Fruit fly (Drosophila melanogaster) whole organism, prepupa: ENCODE results near the gene CG13930.

Experiments used
- Blimp-1 ChIP-seq: fragments of 200-800 bp; sonication (Bioruptor generic); optimal IDR thresholded peaks from 3 replicates; lab custom pipeline; 2017; ENCODE audit warnings: missing biosample characterization, missing genetic modification characterization, mild to moderate bottlenecking, moderate library complexity, missing genetic modification reagents
- CG10631 ChIP-seq: fragments of 200-800 bp; sonication (Bioruptor generic); optimal IDR thresholded peaks from 2 replicates; lab custom pipeline; 2016; ENCODE audit warnings: missing biosample characterization, missing genetic modification characterization
- CG10669 ChIP-seq: fragments of 200-800 bp; sonication (Bioruptor generic); optimal IDR thresholded peaks from 3 replicates; lab custom pipeline; 2018; ENCODE audit warnings: missing biosample characterization, mild to moderate bottlenecking, missing genetic modification characterization, moderate library complexity
- CG11294 ChIP-seq: fragments of 200-800 bp; sonication (Bioruptor generic); IDR thresholded peaks from 2 replicates; pipeline ENCODE4 v1.3.6; 2022; ENCODE audit warnings: missing biosample characterization, missing genetic modification characterization
- CG11762 ChIP-seq: fragments of 200-800 bp; sonication (Bioruptor generic); optimal IDR thresholded peaks from 3 replicates; lab custom pipeline; 2016; ENCODE audit warnings: missing biosample characterization, missing genetic modification characterization; ENCODE audit not compliant: insufficient read depth
- CG15336 ChIP-seq: fragments of 200-800 bp; sonication (Bioruptor generic); IDR thresholded peaks from 2 replicates; pipeline ENCODE4 v1.3.6; 2022; ENCODE audit warnings: missing biosample characterization, missing genetic modification characterization
- CG16779 ChIP-seq: fragments of 200-800 bp; sonication (Bioruptor generic); optimal IDR thresholded peaks from 3 replicates; lab custom pipeline; 2017; ENCODE audit warnings: missing biosample characterization, mild to moderate bottlenecking, missing genetic modification characterization
- CG3032 ChIP-seq: fragments of 200-800 bp; optimal IDR thresholded peaks from 2 replicates; lab custom pipeline; 2019; ENCODE audit warnings: missing biosample characterization, mild to moderate bottlenecking, missing genetic modification characterization, moderate library complexity
- CG31627 ChIP-seq: fragments of 200-800 bp; sonication (Bioruptor generic); optimal IDR thresholded peaks from 3 replicates; lab custom pipeline; 2016; ENCODE audit warnings: missing biosample characterization, missing genetic modification characterization
- CG34406 ChIP-seq: fragments of 200-800 bp; sonication (Bioruptor generic); optimal IDR thresholded peaks from 3 replicates; lab custom pipeline; 2016; ENCODE audit warnings: missing biosample characterization, missing genetic modification characterization
- CG3919 ChIP-seq: fragments of 200-800 bp; sonication (Bioruptor generic); optimal IDR thresholded peaks from 3 replicates; lab custom pipeline; 2016; ENCODE audit warnings: missing biosample characterization, missing genetic modification characterization
- CG4318 ChIP-seq: fragments of 200-800 bp; sonication (Bioruptor generic); optimal IDR thresholded peaks from 3 replicates; lab custom pipeline; 2017; ENCODE audit warnings: missing biosample characterization, mild to moderate bottlenecking, missing genetic modification characterization
- CG6163 ChIP-seq: fragments of 200-800 bp; sonication (Bioruptor generic); IDR thresholded peaks from 3 replicates; pipeline ENCODE4 v1.3.6; 2022; ENCODE audit warnings: missing biosample characterization, missing genetic modification characterization
- CG6276 ChIP-seq: fragments of 200-800 bp; sonication (Bioruptor generic); optimal IDR thresholded peaks from 2 replicates; lab custom pipeline; 2017; ENCODE audit warnings: missing biosample characterization, mild to moderate bottlenecking, missing genetic modification characterization
- CG6854 ChIP-seq: fragments of 200-800 bp; sonication (Bioruptor generic); optimal IDR thresholded peaks from 2 replicates; lab custom pipeline; 2017; ENCODE audit warnings: missing biosample characterization, mild to moderate bottlenecking, missing genetic modification characterization
- CG7368 ChIP-seq: fragments of 200-800 bp; sonication (Bioruptor generic); optimal IDR thresholded peaks from 3 replicates; lab custom pipeline; 2016; ENCODE audit warnings: missing biosample characterization, missing genetic modification characterization
- CG8119 ChIP-seq: fragments of 200-800 bp; sonication (Bioruptor generic); IDR thresholded peaks from 3 replicates; pipeline ENCODE4 v1.3.6; 2022; ENCODE audit warnings: missing biosample characterization, missing genetic modification characterization
- CG8319 ChIP-seq: fragments of 200-800 bp; sonication (Bioruptor generic); optimal IDR thresholded peaks from 3 replicates; lab custom pipeline; 2016; ENCODE audit warnings: missing biosample characterization, missing genetic modification characterization
- CG8632 ChIP-seq: fragments of 200-800 bp; sonication (Bioruptor generic); optimal IDR thresholded peaks from 3 replicates; lab custom pipeline; 2016; ENCODE audit warnings: missing biosample characterization, missing genetic modification characterization
- Ets21C ChIP-seq: fragments of 200-800 bp; sonication (Bioruptor generic); optimal IDR thresholded peaks from 3 replicates; lab custom pipeline; 2016; ENCODE audit warnings: missing biosample characterization, missing genetic modification characterization
- Gug ChIP-seq: fragments of 200-800 bp; sonication (Bioruptor generic); IDR thresholded peaks from 2 replicates; pipeline ENCODE4 v1.3.6; 2022; ENCODE audit warnings: missing biosample characterization, missing genetic modification characterization
- Hr38 ChIP-seq: sonication (Bioruptor generic); optimal IDR thresholded peaks from 2 replicates; lab custom pipeline; 2016; ENCODE audit warnings: missing biosample characterization, missing genetic modification characterization
- Lpt ChIP-seq: fragments of 200-800 bp; sonication (Bioruptor generic); optimal IDR thresholded peaks from 3 replicates; lab custom pipeline; 2016; ENCODE audit warnings: missing biosample characterization, missing genetic modification characterization
- Met ChIP-seq: fragments of 200-800 bp; sonication (Bioruptor generic); optimal IDR thresholded peaks from 3 replicates; lab custom pipeline; 2016; ENCODE audit warnings: missing biosample characterization, missing genetic modification characterization
- OdsH ChIP-seq: fragments of 200-800 bp; sonication (Bioruptor generic); optimal IDR thresholded peaks from 3 replicates; lab custom pipeline; 2016; ENCODE audit warnings: missing biosample characterization, missing genetic modification characterization
- Smox ChIP-seq: fragments of 200-800 bp; sonication (Bioruptor generic); optimal IDR thresholded peaks from 3 replicates; lab custom pipeline; 2016; ENCODE audit warnings: missing biosample characterization, missing genetic modification characterization
- Sox14 ChIP-seq: fragments of 200-800 bp; sonication (Bioruptor generic); optimal IDR thresholded peaks from 3 replicates; lab custom pipeline; 2016; ENCODE audit warnings: missing biosample characterization, missing genetic modification characterization
- acj6 ChIP-seq: fragments of 200-800 bp; sonication (Bioruptor generic); optimal IDR thresholded peaks from 3 replicates; lab custom pipeline; 2016; ENCODE audit warnings: missing biosample characterization, missing genetic modification characterization
- cyc ChIP-seq: fragments of 200-800 bp; sonication (Bioruptor generic); optimal IDR thresholded peaks from 3 replicates; lab custom pipeline; 2016; ENCODE audit warnings: missing biosample characterization, missing genetic modification characterization
- dac ChIP-seq: fragments of 200-800 bp; sonication (Bioruptor generic); optimal IDR thresholded peaks from 2 replicates; lab custom pipeline; 2017; ENCODE audit warnings: missing biosample characterization, mild to moderate bottlenecking, missing genetic modification characterization
- eg ChIP-seq: fragments of 200-800 bp; sonication (Bioruptor generic); IDR thresholded peaks from 3 replicates; pipeline ENCODE4 v1.3.6; 2022; ENCODE audit warnings: missing biosample characterization, missing genetic modification characterization
- esn ChIP-seq: fragments of 200-800 bp; sonication (Bioruptor generic); optimal IDR thresholded peaks from 2 replicates; lab custom pipeline; 2016; ENCODE audit warnings: missing biosample characterization, mild to moderate bottlenecking, missing genetic modification characterization, moderate library complexity
- fd59A ChIP-seq: fragments of 200-800 bp; sonication (Bioruptor generic); optimal IDR thresholded peaks from 2 replicates; lab custom pipeline; 2017; ENCODE audit warnings: missing biosample characterization, mild to moderate bottlenecking, missing genetic modification characterization, missing genetic modification reagents
- fd85E ChIP-seq: fragments of 200-800 bp; sonication (Bioruptor generic); optimal IDR thresholded peaks from 3 replicates; lab custom pipeline; 2016; ENCODE audit warnings: missing biosample characterization, missing genetic modification characterization
- fkh ChIP-seq: fragments of 200-800 bp; sonication (Bioruptor generic); optimal IDR thresholded peaks from 3 replicates; lab custom pipeline; 2017; ENCODE audit warnings: missing biosample characterization, mild to moderate bottlenecking, missing genetic modification characterization, moderate library complexity
- net ChIP-seq: fragments of 200-800 bp; sonication (Bioruptor generic); optimal IDR thresholded peaks from 3 replicates; lab custom pipeline; 2016; ENCODE audit warnings: missing biosample characterization, missing genetic modification characterization
- pdm3 ChIP-seq: fragments of 200-800 bp; sonication (Bioruptor generic); optimal IDR thresholded peaks from 3 replicates; lab custom pipeline; 2016; ENCODE audit warnings: missing biosample characterization, missing genetic modification characterization
- salr ChIP-seq, 2 experiments: fragments of 200-800 bp; sonication (Bioruptor generic); optimal IDR thresholded peaks; 3 replicates each; lab custom pipeline; 2016 to 2018; ENCODE audit warnings: missing biosample characterization in 2 of 2, missing genetic modification characterization in 2 of 2, mild to moderate bottlenecking in 1 of 2
- spab ChIP-seq: fragments of 200-800 bp; sonication (Bioruptor generic); optimal IDR thresholded peaks from 2 replicates; lab custom pipeline; 2017; ENCODE audit warnings: missing biosample characterization, mild to moderate bottlenecking, missing genetic modification characterization, missing genetic modification reagents
- ss ChIP-seq, 2 experiments: fragments of 200-800 bp; sonication (Bioruptor generic); optimal IDR thresholded peaks; 2 replicates in 1 of 2; 3 replicates in 1 of 2; lab custom pipeline; 2017 to 2018; ENCODE audit warnings: mild to moderate bottlenecking in 2 of 2, missing biosample characterization in 2 of 2, missing genetic modification characterization in 2 of 2, moderate library complexity in 1 of 2

The CG13930 gene

DNA sequence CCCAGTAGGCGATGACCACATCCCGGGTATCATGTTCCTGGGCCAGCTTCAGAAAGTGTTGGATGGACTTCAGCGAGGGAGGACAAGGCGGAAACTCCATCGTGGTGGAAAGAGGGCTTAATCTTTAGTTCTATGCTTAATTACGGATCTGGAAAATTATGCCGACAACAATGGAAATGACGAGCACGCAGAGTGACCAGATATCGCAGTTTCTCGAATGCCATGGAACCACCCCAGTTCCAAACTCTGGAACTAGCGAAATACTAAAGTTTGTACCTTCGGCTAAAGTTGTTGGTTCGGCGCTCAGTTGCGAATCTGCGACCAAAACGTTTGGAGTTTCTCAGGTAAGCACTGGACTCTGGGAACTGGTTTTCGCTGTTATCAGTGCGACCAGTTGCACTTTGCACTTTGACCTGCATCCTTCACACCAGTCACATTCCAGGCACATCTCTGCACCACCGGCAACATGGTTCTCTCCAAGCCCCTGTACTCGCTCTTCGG is 19.8 kb downstream of the CG13930 start, which contains the start of the genes CG7970 and Vta1 (continued):
- TF ChIP-seq CG8632 (GFP tag; lab: Kevin White, UChicago), result no peak
- TF ChIP-seq CG10631 (GFP tag; lab: Kevin White, UChicago), result no peak
- TF ChIP-seq Smox, result no peak
- TF ChIP-seq CG10669 (GFP tag; lab: Kevin White, UChicago), result no peak
- no peak for TF ChIP-seq pdm3 (GFP tag; lab: Kevin White, UChicago)
- TF ChIP-seq CG34406 (GFP tag; lab: Kevin White, UChicago), result no peak
- TF ChIP-seq CG8319, result no peak
- no peak for TF ChIP-seq Met (GFP tag; lab: Kevin White, UChicago)
- TF ChIP-seq CG7368 (GFP tag; lab: Kevin White, UChicago), result peak; percentile 9
- no peak for TF ChIP-seq acj6 (GFP tag; lab: Kevin White, UChicago)
- no peak for TF ChIP-seq fd59A (GFP tag; lab: Kevin White, UChicago)
- TF ChIP-seq spab (GFP tag; lab: Kevin White, UChicago), result peak; percentile 75
- TF ChIP-seq fd85E, result no peak
- TF ChIP-seq CG11762 (GFP tag; lab: Kevin White, UChicago), result peak; percentile 21
- peak; percentile 75 for TF ChIP-seq CG16779 (tag; lab: Kevin White, UChicago)
- TF ChIP-seq dac, result no peak
- no peak for TF ChIP-seq OdsH (GFP tag; lab: Kevin White, UChicago)
- TF ChIP-seq ss (GFP tag; optimal IDR thresholded peaks at IDR 0.05; lab: Kevin White, UChicago), result no peak
- no peak for TF ChIP-seq Hr38
- TF ChIP-seq CG15336, result peak; percentile 43; the same call in 1 of the 2 replicates
- no peak for TF ChIP-seq Sox14 (GFP tag; lab: Kevin White, UChicago)
- TF ChIP-seq CG8119 (GFP tag; lab: Robert Waterston, UW), result peak; percentile 55
- TF ChIP-seq Blimp-1, result no peak
- TF ChIP-seq Gug (GFP tag; lab: Robert Waterston, UW), result peak; percentile 13; the same call in 1 of the 2 replicates
- TF ChIP-seq esn, result no peak
- peak; percentile 79 for TF ChIP-seq CG6854 (GFP tag; lab: Kevin White, UChicago)
- no peak for TF ChIP-seq cyc (GFP tag; lab: Kevin White, UChicago)
- TF ChIP-seq Lpt, result peak; percentile 42
- TF ChIP-seq CG3919 (GFP tag; lab: Kevin White, UChicago), result no peak
- TF ChIP-seq CG6276 (GFP tag; lab: Kevin White, UChicago), result peak; percentile 90
- peak; percentile 80 for TF ChIP-seq eg (GFP tag; lab: Robert Waterston, UW)

DNA sequence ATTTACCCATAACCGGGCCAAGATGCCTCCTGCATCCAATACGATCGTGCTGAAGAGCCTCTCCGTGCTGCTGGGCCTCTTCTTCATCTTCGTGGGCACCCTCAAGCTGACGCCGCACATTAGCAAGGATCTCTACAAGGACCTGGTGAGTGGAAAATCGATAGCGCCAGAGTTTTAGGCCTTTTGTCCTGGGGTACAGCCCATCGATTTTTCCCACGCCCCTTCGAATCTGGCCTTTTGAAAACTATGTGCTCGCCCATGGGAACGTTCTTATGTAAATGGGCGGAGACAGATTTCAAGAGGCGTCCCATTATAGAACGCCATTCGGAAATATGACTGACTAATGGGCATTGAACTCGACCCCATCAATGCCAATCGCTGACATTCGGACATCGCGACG is 23.2 kb downstream of the CG13930 start:
- TF ChIP-seq CG15336 (no peak), salr (GFP tag; optimal IDR thresholded peaks at IDR 0.05; lab: Kevin White, UChicago) (no peak), net (no peak), CG16779 (tag; lab: Kevin White, UChicago) (no peak), CG3032 (tag; lab: Kevin White, UChicago) (no peak), CG34406 (GFP tag; lab: Kevin White, UChicago) (no peak), OdsH (GFP tag; lab: Kevin White, UChicago) (no peak), CG31627 (GFP tag; lab: Kevin White, UChicago) (no peak), CG6163 (no peak), fkh (GFP tag; lab: Kevin White, UChicago) (no peak), Ets21C (GFP tag; lab: Kevin White, UChicago) (no peak), CG7368 (GFP tag; lab: Kevin White, UChicago) (no peak), CG4318 (GFP tag; lab: Kevin White, UChicago) (no peak), CG11294 (GFP tag; lab: Robert Waterston, UW) (no peak), Met (GFP tag; lab: Kevin White, UChicago) (no peak)
